Worm (Caenorhabditis elegans): ENCODE results near the gene F08G12.11.

The F08G12.11 gene

DNA sequence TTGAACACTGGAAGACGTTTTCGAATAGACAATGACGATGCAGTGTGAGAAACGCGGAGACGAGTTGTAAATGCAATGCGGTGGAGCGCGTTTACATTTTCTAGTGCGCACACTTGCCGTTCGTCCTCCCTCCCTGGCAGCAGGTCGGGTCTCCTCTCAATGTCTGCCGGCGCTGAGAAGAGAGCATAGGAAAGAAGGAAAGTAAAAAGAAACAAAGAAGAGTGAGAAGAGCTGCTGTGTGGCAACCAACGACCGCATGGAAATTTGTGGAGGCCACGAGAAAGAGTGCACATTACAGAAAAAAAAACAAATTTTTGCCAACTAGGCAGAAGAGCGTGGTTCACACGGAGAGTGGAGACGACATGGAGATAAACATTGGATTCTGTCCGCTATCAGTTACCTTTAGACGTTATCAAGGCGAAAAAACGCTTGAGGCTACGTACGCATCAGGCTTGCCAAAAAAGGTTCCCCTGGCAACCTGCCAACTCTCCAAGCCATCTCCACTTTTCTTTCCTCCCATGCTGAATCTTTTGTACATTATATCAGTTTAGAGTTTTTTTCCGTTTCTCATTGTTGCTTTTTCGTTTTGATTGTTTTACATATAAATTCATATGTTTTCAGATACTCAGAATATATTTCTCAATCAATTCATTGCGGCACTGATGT is 15.6 kb downstream of the F08G12.11 start, which contains the start of the genes snrp-40.1 and F08G12.3 (continued):
- peak; percentile 80 for TF ChIP-seq lin-40 (tag; optimal IDR thresholded peaks at IDR 0.05)
- peak; percentile 71 for TF ChIP-seq chd-7 (tag; optimal IDR thresholded peaks at IDR 0.05)
- TF ChIP-seq dox-1 (GFP tag; IDR thresholded peaks at IDR 0.05) = peak; percentile 91
- peak; percentile 71 for TF ChIP-seq F23B12.7 (tag; optimal IDR thresholded peaks at IDR 0.05; ENCODE audit: insufficient read depth)
- no peak for TF ChIP-seq F49E8.2 (tag; optimal IDR thresholded peaks at IDR 0.05; ENCODE audit: insufficient read depth)
- TF ChIP-seq attf-5 (GFP tag; optimal IDR thresholded peaks at IDR 0.05) = peak; percentile 92
- TF ChIP-seq zfh-2 (GFP tag; conservative IDR thresholded peaks at IDR 0.05) = peak; percentile 98
- peak; percentile 71 to 76 for TF ChIP-seq let-607 (tag; optimal IDR thresholded peaks at IDR 0.05)
- no peak for TF ChIP-seq hrde-1 (tag; optimal IDR thresholded peaks at IDR 0.05; ENCODE audit: borderline replicate concordance)
- TF ChIP-seq ztf-18 (tag; optimal IDR thresholded peaks at IDR 0.05) = peak; percentile 60
- TF ChIP-seq F57C9.4 (tag; optimal IDR thresholded peaks at IDR 0.05) = no peak
- TF ChIP-seq C06A6.2 (GFP tag; conservative IDR thresholded peaks at IDR 0.05) = no peak
- TF ChIP-seq nhr-120 (GFP tag; IDR thresholded peaks at IDR 0.05) = no peak
- TF ChIP-seq nfyb-1 (GFP tag; IDR thresholded peaks at IDR 0.05) = 0 out of 2 replicates have a peak, but pooled peaks have one; percentile 57
- TF ChIP-seq T07F8.4 (tag; optimal IDR thresholded peaks at IDR 0.05) = no peak
- TF ChIP-seq cebp-1 (GFP tag; IDR thresholded peaks at IDR 0.05) = no peak
- no peak for TF ChIP-seq cebp-1 (tag; optimal IDR thresholded peaks at IDR 0.05)
- peak; percentile 84 for TF ChIP-seq K12H6.12 (tag; optimal IDR thresholded peaks at IDR 0.05)
- TF ChIP-seq xnd-1 (tag; optimal IDR thresholded peaks at IDR 0.05) = no peak
- TF ChIP-seq D2030.7 (GFP tag; IDR thresholded peaks at IDR 0.05) = no peak
- TF ChIP-seq aptf-3 (GFP tag; IDR thresholded peaks at IDR 0.05) = no peak
- peak; percentile 74 for TF ChIP-seq ceh-27 (GFP tag; optimal IDR thresholded peaks at IDR 0.05)
- 0 out of 2 replicates have a peak, but pooled peaks have one; percentile 8 for TF ChIP-seq egl-18 (GFP tag; IDR thresholded peaks at IDR 0.05)

DNA sequence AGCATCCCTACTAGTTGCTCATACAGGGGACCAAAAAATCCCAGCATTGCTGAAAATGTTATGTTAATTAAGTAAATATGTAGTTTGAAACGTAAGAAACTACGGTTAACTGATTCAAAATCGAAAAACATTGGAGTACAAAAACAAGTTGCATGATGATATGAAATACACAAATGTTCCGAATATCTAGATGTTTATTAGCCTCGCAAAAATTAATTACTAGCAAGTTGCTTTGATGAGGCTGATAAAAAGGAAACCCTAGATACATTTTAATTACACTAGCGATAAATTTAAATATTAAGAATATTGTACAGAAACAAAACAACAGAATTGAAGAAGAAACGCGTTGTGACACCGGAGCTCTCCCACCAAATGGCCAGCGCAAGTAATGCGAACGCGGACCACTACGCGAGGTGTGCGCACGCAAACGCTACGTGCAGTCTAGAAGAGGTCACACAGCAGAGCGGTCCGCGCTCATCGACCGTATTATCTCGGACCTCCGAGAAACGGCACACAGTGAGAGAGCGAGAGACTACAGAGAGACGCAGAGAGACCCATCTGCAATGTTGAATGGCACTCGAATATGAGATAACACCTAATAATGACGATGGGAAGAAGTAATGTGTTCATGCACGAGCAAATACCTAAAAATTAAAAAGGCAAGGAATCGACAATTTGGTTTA is 18.5 kb downstream of the F08G12.11 start, which contains the start of gene inx-2:
Gene inx-2 (minus strand): TSS at position 51 of the 683 bp plus-strand sequence.
- TF ChIP-seq D2030.7 (GFP tag; IDR thresholded peaks at IDR 0.05) (no peak), K11D2.4 (GFP tag; IDR thresholded peaks at IDR 0.05) (0 out of 2 replicates have a peak, but pooled peaks have one; percentile 15), madf-3 (GFP tag; IDR thresholded peaks at IDR 0.05) (0 out of 2 replicates have a peak, but pooled peaks have one; percentile 24), ztf-28 (GFP tag; IDR thresholded peaks at IDR 0.05) (no peak), unc-62 (GFP tag; optimal IDR thresholded peaks at IDR 0.05) (no peak), nhr-179 (tag; optimal IDR thresholded peaks at IDR 0.05) (no peak), zfh-2 (GFP tag; conservative IDR thresholded peaks at IDR 0.05) (peak; percentile 58; the same call in 1 of the 2 replicates), bed-2 (GFP tag; IDR thresholded peaks at IDR 0.05) (no peak), attf-6 (GFP tag; IDR thresholded peaks at IDR 0.05) (no peak), fkh-3 (tag; optimal IDR thresholded peaks at IDR 0.05) (no peak), ztf-18 (tag; optimal IDR thresholded peaks at IDR 0.05) (no peak), hmg-1.2 (GFP tag; IDR thresholded peaks at IDR 0.05) (peak; percentile 21; the same call in 1 of the 2 replicates), F37B4.10 (GFP tag; IDR thresholded peaks at IDR 0.05) (0 out of 2 replicates have a peak, but pooled peaks have one; percentile 28)

DNA sequence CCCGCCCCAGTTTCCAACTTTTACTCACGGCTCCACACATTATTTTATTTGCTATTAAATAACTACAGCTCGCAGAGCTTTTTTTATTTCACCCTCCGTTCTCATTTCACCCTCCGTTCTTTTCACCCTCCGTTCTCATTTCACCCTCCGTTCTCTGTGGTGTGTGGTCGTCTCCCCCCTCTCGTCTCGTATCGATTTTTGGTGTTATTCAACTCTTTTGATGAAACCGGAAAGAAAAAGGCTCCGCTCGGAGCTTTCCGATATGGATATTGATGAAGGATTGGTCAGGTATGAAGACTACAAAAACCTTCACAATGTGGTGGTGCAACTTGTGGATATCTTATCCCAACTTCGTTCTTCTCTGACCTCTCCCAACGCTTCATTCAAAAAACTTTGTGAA is 24.8 kb downstream of the F08G12.11 start:
- TF ChIP-seq snpc-1.1 (tag; optimal IDR thresholded peaks at IDR 0.05; ENCODE audit: insufficient read depth) (no peak), attf-5 (GFP tag; optimal IDR thresholded peaks at IDR 0.05) (no peak), Y56A3A.18 (GFP tag; IDR thresholded peaks at IDR 0.05) (no peak), nhr-27 (tag; optimal IDR thresholded peaks at IDR 0.05) (no peak), hmg-1.2 (GFP tag; IDR thresholded peaks at IDR 0.05) (no peak), ceh-27 (GFP tag; optimal IDR thresholded peaks at IDR 0.05) (no peak), zfh-2 (GFP tag; conservative IDR thresholded peaks at IDR 0.05) (no peak), F33H1.4 (GFP tag; IDR thresholded peaks at IDR 0.05) (no peak), lin-40 (tag; optimal IDR thresholded peaks at IDR 0.05) (no peak), repo-1 (tag; optimal IDR thresholded peaks at IDR 0.05) (no peak), die-1 (tag; optimal IDR thresholded peaks at IDR 0.05) (no peak)
